Worm (Caenorhabditis elegans): ENCODE measurements around the gene srh-116.
"Not testable (repeated sequence)": the region's sequence is repeated elsewhere in the genome, so short reads cannot be mapped to it uniquely, and the experiment has no call there.

- TF ChIP-seq unc-62 (GFP tag; optimal IDR thresholded peaks at IDR 0.05 in 1 of 2); unc-62 (tag; optimal IDR thresholded peaks at IDR 0.05); nhr-28 (tag; optimal IDR thresholded peaks at IDR 0.05); ztf-11 (tag; optimal IDR thresholded peaks at IDR 0.05): not testable (repeated sequence)
Measured at ce11 chrV:17264855-17265254, 9.9 kb upstream of the srh-116 start, which contains the start of gene K10G4.3.

All from whole organism, L4 larva.